Fruit fly (Drosophila melanogaster): ENCODE data around the gene GILT1.

Gene GILT1

dm6 chr3R:13428341-13429040 is 26.8 kb upstream of the GILT1 start (continued):
- TF ChIP-seq pfk (GFP tag; optimal IDR thresholded peaks at IDR 0.05) (no peak), Aef1 (GFP tag; IDR thresholded peaks at IDR 0.05) (peak; percentile 68), trem (tag; optimal IDR thresholded peaks at IDR 0.05) (peak; percentile 70), salm (tag; optimal IDR thresholded peaks at IDR 0.05) (peak; percentile 55), D19A (tag; optimal IDR thresholded peaks at IDR 0.05) (peak; percentile 54), CG7556 (GFP tag; optimal IDR thresholded peaks at IDR 0.05) (peak; percentile 66), sqz (GFP tag; optimal IDR thresholded peaks at IDR 0.05) (peak; percentile 4), CG4707 (GFP tag; optimal IDR thresholded peaks at IDR 0.05) (peak; percentile 49), nerfin-1 (tag; optimal IDR thresholded peaks at IDR 0.05) (peak; percentile 62), CG15479 (GFP tag; optimal IDR thresholded peaks at IDR 0.05) (no peak), nom (GFP tag; optimal IDR thresholded peaks at IDR 0.05) (peak; percentile 34), Jarid2 (GFP tag; optimal IDR thresholded peaks at IDR 0.05) (peak; percentile 31), Optix (GFP tag; IDR thresholded peaks at IDR 0.05) (0 out of 3 replicates have a peak, but pooled peaks have one; percentile 32), slbo (GFP tag; IDR thresholded peaks at IDR 0.05) (peak; percentile 71), CG9817 (tag; optimal IDR thresholded peaks at IDR 0.05) (peak; percentile 57), CG8281 (tag; optimal IDR thresholded peaks at IDR 0.05) (peak; percentile 38), sug (tag; optimal IDR thresholded peaks at IDR 0.05) (no peak), gfzf (GFP tag; optimal IDR thresholded peaks at IDR 0.05) (no peak), CG2712 (tag; optimal IDR thresholded peaks at IDR 0.05) (peak; percentile 79), CG10321 (GFP tag; IDR thresholded peaks at IDR 0.05) (no peak), peb (GFP tag; IDR thresholded peaks at IDR 0.05) (no peak), CG7357 (GFP tag; IDR thresholded peaks at IDR 0.05) (peak; percentile 48; the same call in 1 of the 3 replicates), h (optimal IDR thresholded peaks at IDR 0.05) (no peak), CG33213 (GFP tag; optimal IDR thresholded peaks at IDR 0.05) (peak; percentile 19), CG17568 (GFP tag; optimal IDR thresholded peaks at IDR 0.05) (peak; percentile 33), CG11696 (GFP tag; IDR thresholded peaks at IDR 0.05) (peak; percentile 61; the same call in 1 of the 2 replicates), ind (GFP tag; optimal IDR thresholded peaks at IDR 0.05) (peak; percentile 71), Blimp-1 (GFP tag; optimal IDR thresholded peaks at IDR 0.05) (peak; percentile 80), Vsx1 (GFP tag; optimal IDR thresholded peaks at IDR 0.05) (no peak), tin (GFP tag; optimal IDR thresholded peaks at IDR 0.05) (peak; percentile 77), ab (GFP tag; optimal IDR thresholded peaks at IDR 0.05) (peak; percentile 2), HLH54F (GFP tag; optimal IDR thresholded peaks at IDR 0.05) (peak; percentile 55), gsb-n (tag; optimal IDR thresholded peaks at IDR 0.05) (peak; percentile 62), CG17186 (GFP tag; optimal IDR thresholded peaks at IDR 0.05) (no peak), jigr1 (GFP tag; IDR thresholded peaks at IDR 0.05) (no peak), NC2β (GFP tag; optimal IDR thresholded peaks at IDR 0.05) (peak; percentile 24), CG6813 (GFP tag; optimal IDR thresholded peaks at IDR 0.05) (peak; percentile 66), mld (GFP tag; IDR thresholded peaks at IDR 0.05; ENCODE audit: partially characterized antibody) (no peak), CG17385 (GFP tag; optimal IDR thresholded peaks at IDR 0.05) (peak; percentile 58), CG6765 (GFP tag; optimal IDR thresholded peaks at IDR 0.05) (no peak), CG13775 (GFP tag; optimal IDR thresholded peaks at IDR 0.05) (peak; percentile 42), CG4360 (GFP tag; IDR thresholded peaks at IDR 0.05) (peak; percentile 52), HLHmδ (GFP tag; optimal IDR thresholded peaks at IDR 0.05) (no peak), CG10366 (GFP tag; IDR thresholded peaks at IDR 0.05) (peak; percentile 62), CG30403 (GFP tag; optimal IDR thresholded peaks at IDR 0.05) (peak; percentile 82), HLH3B (GFP tag; IDR thresholded peaks at IDR 0.05) (peak; percentile 81), Sox102F (GFP tag; optimal IDR thresholded peaks at IDR 0.05) (peak; percentile 80), CG2889 (GFP tag; IDR thresholded peaks at IDR 0.05) (no peak), CG12155 (GFP tag; optimal IDR thresholded peaks at IDR 0.05) (peak; percentile 29), CG4282 (GFP tag; optimal IDR thresholded peaks at IDR 0.05) (no peak)
